Worm (Caenorhabditis elegans): ENCODE data around the gene taf-3.

- no peak for TF ChIP-seq nhr-11 (tag; optimal IDR thresholded peaks at IDR 0.05)
- no peak for TF ChIP-seq ama-1 (optimal IDR thresholded peaks at IDR 0.05)
Measured at ce11 chrX:16321327-16321726, 10.9 kb upstream of the taf-3 start.

All from whole organism, late embryonic.